Worm (Caenorhabditis elegans): ENCODE data around the gene T24C2.5.
A peak's percentile ranks its signal among the peaks of the same experiment; 100 is the strongest.

Gene T24C2.5

DNA sequence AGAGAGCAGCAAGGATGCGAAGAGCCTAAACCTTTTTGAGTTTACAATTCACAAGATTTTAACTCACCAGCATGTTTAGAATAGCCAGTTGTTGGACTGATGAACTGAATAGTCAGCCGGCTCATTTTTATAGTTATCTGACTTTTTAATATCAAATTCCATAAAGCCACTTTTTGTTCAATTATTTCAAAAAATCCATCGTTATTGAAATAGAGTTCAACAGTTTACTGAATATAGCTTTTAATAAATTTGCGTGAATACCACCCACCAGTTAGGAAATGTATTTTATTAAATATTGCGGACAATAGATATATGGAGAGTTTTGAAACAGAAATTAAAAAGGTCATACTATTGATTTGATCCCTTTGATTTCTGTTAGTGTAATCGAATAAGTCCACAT is 4.1 kb upstream of the T24C2.5 start, which contains the start of gene nspc-20:
Gene nspc-20, minus strand, starts transcription at position 101 of the 400 bp plus-strand sequence.
- TF ChIP-seq unc-62 (GFP tag; optimal IDR thresholded peaks at IDR 0.05) = no peak

DNA sequence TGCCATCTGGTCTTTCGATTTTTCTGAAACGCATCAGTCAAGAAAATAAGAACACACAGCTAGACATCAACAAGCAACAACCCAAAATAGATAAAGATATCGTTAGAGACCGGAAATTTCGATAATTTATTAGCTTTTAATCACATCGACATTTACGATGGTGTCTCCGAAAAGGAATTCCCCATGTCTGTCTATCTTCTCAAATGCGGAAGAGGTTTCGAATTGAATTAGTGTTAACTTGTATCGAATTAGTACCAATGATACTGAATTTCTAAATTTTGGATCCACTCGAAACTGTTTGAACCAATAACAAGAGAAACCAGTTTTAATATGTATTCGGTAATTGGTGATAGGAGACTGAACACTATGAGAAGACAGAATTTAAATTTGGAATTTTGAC is 379 bp downstream of the T24C2.5 start:
- no peak for TF ChIP-seq unc-62 (GFP tag; optimal IDR thresholded peaks at IDR 0.05)

DNA sequence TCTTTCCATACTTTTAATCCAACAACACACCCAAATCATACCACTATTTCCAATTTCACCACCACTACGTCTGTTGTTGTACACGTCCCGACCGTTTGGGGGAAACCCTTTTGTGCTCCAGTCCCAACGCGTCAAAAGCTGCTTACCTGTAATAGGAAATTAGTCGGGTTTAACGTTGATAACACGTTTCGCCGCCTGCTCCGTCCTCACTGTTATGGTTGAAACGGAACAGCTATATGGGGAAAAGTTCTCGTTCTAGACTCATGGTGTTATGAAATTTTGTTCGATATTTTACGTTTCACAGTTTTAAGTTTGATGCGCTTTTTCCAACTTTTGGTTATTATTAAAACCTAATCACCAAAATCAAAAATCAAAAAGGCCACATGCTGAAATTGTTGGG is 1.7 kb downstream of the T24C2.5 start:
- TF ChIP-seq unc-62 (GFP tag; optimal IDR thresholded peaks at IDR 0.05) = no peak

DNA sequence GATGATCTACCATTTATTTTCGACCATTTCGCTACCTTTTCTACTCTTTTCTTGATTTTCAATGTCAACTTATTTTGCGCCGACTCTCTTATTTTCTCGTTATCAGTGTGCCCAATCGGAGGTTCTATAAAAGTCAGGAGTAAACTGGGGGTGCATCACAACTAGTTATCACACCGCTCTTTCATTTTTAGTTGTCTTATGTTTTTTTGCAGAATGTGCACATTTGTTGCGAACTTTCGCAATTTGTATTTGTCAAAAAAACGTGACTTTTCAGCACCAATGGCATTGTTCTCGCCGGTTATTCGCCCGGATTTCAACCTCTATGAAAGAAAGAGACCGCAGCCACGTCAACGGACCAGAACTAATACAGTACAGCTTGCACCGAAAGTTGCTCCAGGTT is 3.4 kb downstream of the T24C2.5 start:
- no peak for TF ChIP-seq unc-62 (GFP tag; optimal IDR thresholded peaks at IDR 0.05)

ce11 chrX:14539468-14539867 is 5.3 kb downstream of the T24C2.5 start:
- TF ChIP-seq unc-62 (GFP tag; optimal IDR thresholded peaks at IDR 0.05) = no peak

DNA sequence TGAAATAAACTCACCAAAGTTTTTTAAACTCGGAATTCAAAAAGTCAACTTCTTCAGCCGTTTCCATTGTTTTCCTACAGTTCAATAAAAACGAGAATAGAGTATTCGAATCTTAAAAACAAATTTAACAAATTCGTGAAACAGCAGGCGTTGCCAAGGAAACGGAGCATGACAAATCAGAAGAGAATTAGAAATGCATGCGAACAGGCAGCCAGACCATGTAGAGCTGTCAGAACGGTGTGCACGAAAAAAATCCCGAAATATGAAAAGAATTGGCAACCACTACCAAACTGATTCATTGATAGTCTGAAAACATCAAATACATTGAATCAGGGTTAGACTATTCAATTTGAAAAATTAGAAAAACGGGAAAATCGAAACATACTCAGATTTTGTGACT is 7.8 kb downstream of the T24C2.5 start, which contains the start of gene fbxa-81:
Gene fbxa-81, minus strand, starts transcription at position 101 of the 400 bp plus-strand sequence.
- no peak for TF ChIP-seq unc-62 (GFP tag; optimal IDR thresholded peaks at IDR 0.05)

ce11 chrX:14543224-14543623 is 9.0 kb downstream of the T24C2.5 start, which contains the start of gene T24C2.3:
T24C2.3 (plus strand) TSS chrX:14543524.
- no peak for TF ChIP-seq unc-62 (GFP tag; optimal IDR thresholded peaks at IDR 0.05)

ce11 chrX:14545543-14545942 is 11.3 kb downstream of the T24C2.5 start, which contains the start of gene enri-2:
enri-2 (plus strand) TSS chrX:14545843.
- TF ChIP-seq unc-62 (GFP tag; optimal IDR thresholded peaks at IDR 0.05) = no peak

- TF ChIP-seq unc-62 (GFP tag; optimal IDR thresholded peaks at IDR 0.05) = no peak
Measured at ce11 chrX:14549709-14550199, 15.5 kb downstream of the T24C2.5 start, which contains the start of gene ram-5. ram-5 (plus strand) TSS chrX:14550149.

ce11 chrX:14556403-14556802 is 22.2 kb downstream of the T24C2.5 start:
- TF ChIP-seq unc-62 (GFP tag; optimal IDR thresholded peaks at IDR 0.05) = no peak

ce11 chrX:14557352-14557935 is 23.2 kb downstream of the T24C2.5 start:
- TF ChIP-seq unc-62 (GFP tag; optimal IDR thresholded peaks at IDR 0.05) = no peak

- no peak for TF ChIP-seq unc-62 (GFP tag; optimal IDR thresholded peaks at IDR 0.05)
Measured at ce11 chrX:14557936-14558554, 23.8 kb downstream of the T24C2.5 start, which contains the start of gene nhr-3. nhr-3 (plus strand) TSS chrX:14558504.

DNA sequence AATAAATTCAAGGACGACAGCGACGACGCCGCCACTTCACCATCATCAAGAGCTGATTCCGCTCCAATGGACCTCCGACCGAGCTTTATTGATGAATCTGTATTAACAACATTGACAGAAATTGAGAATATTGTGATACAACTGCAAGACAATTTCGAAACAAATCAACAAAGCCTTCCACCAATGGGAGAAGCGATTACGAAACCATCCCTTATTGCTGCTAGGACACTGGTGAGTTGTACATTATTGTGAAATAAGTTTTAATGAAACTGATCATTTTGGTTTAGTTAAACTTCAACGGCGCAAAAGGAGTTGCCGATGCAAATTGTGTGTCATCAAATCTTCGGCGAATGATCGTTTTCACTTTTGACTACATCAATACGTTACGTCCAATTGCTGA is 24.9 kb downstream of the T24C2.5 start:
- no peak for TF ChIP-seq unc-62 (GFP tag; optimal IDR thresholded peaks at IDR 0.05)

ce11 chrX:14559519-14560296 is 25.5 kb downstream of the T24C2.5 start:
- TF ChIP-seq unc-62 (GFP tag; optimal IDR thresholded peaks at IDR 0.05) = no peak

DNA sequence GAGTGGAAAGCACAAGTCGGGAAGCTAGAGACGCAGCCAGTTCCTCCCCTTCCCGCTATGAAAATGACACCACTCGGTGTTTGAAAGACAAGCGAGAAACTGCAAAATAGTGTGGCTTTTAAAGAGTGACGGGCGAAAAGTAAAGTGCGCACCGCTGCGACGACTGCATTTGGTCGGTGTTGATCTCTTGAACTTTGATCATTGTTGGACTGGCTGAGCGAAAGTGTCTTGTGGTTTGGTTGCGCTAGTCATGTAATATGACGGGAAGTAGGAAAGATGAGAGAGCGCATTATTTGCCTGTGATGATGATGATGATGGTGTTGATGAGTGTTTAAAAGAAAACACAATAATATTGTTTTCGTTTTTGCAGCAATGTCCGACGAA is 26.1 kb downstream of the T24C2.5 start:
- peak; percentile 47 for TF ChIP-seq unc-62 (GFP tag; optimal IDR thresholded peaks at IDR 0.05)

- TF ChIP-seq unc-62 (GFP tag; optimal IDR thresholded peaks at IDR 0.05) = no peak
Measured at ce11 chrX:14561416-14561973, 27.3 kb downstream of the T24C2.5 start.
